Worm (Caenorhabditis elegans) whole organism, L3 larva: ENCODE results near the gene C09B7.2.

Source experiments
- R02D3.7 ChIP-seq: fragments of 150-350 bp; optimal IDR thresholded peaks from 2 replicates; lab custom pipeline; 2014; ENCODE audit warnings: missing biosample characterization, missing genetic modification characterization
- ZK546.5 ChIP-seq: sonication (generic microtip); optimal IDR thresholded peaks from 2 replicates; lab custom pipeline; 2017; ENCODE audit warnings: missing biosample characterization, missing genetic modification characterization
- aly-2 ChIP-seq: fragments of 150-350 bp; optimal IDR thresholded peaks from 2 replicates; lab custom pipeline; 2014; ENCODE audit warnings: missing biosample characterization, missing genetic modification characterization
- ama-1 ChIP-seq: fragments of 150-350 bp; optimal IDR thresholded peaks from 2 replicates; lab custom pipeline; 2018
- ceh-16 ChIP-seq: sonication (generic microtip); optimal IDR thresholded peaks from 2 replicates; lab custom pipeline; 2017; ENCODE audit warnings: missing biosample characterization, missing genetic modification characterization
- ceh-82 ChIP-seq: fragments of 150-350 bp; optimal IDR thresholded peaks from 2 replicates; lab custom pipeline; 2014; ENCODE audit warnings: missing biosample characterization, missing genetic modification characterization
- ceh-9 ChIP-seq: sonication (generic microtip); optimal IDR thresholded peaks from 2 replicates; lab custom pipeline; 2018; ENCODE audit warnings: missing biosample characterization, missing genetic modification characterization
- daf-12 ChIP-seq: fragments of 150-350 bp; optimal IDR thresholded peaks from 2 replicates; lab custom pipeline; 2014; ENCODE audit warnings: missing biosample characterization, missing genetic modification reagents, missing genetic modification characterization
- egl-27 ChIP-seq: sonication (generic microtip); optimal IDR thresholded peaks from 4 replicates; lab custom pipeline; 2017; ENCODE audit warnings: missing biosample characterization, missing genetic modification reagents, missing genetic modification characterization
- egl-5 ChIP-seq: fragments of 150-350 bp; optimal IDR thresholded peaks from 2 replicates; lab custom pipeline; 2017; ENCODE audit warnings: missing biosample characterization, missing genetic modification reagents, missing genetic modification characterization, inconsistent platforms
- elt-1 ChIP-seq: fragments of 150-350 bp; optimal IDR thresholded peaks from 2 replicates; lab custom pipeline; 2014; ENCODE audit warnings: missing biosample characterization, missing genetic modification characterization
- fkh-10 ChIP-seq: sonication (generic microtip); optimal IDR thresholded peaks from 2 replicates; lab custom pipeline; 2017; ENCODE audit warnings: missing biosample characterization, missing genetic modification reagents, missing genetic modification characterization
- fkh-2 ChIP-seq: fragments of 150-350 bp; optimal IDR thresholded peaks from 2 replicates; lab custom pipeline; 2014; ENCODE audit warnings: missing biosample characterization, missing genetic modification reagents, missing genetic modification characterization
- fos-1 ChIP-seq: fragments of 150-350 bp; optimal IDR thresholded peaks from 2 replicates; lab custom pipeline; 2014; ENCODE audit warnings: missing biosample characterization, missing genetic modification characterization
- hmg-11 ChIP-seq: sonication (generic microtip); optimal IDR thresholded peaks from 2 replicates; lab custom pipeline; 2016; ENCODE audit warnings: missing genetic modification characterization, missing compliant biosample characterization
- jun-1 ChIP-seq: fragments of 150-350 bp; optimal IDR thresholded peaks from 2 replicates; lab custom pipeline; 2014; ENCODE audit warnings: missing biosample characterization, missing genetic modification reagents, missing genetic modification characterization
- lin-39 ChIP-seq: fragments of 150-350 bp; optimal IDR thresholded peaks from 2 replicates; lab custom pipeline; 2018; ENCODE audit warnings: missing biosample characterization, missing genetic modification reagents, missing genetic modification characterization
- lsy-12 ChIP-seq: sonication (generic microtip); optimal IDR thresholded peaks from 2 replicates; lab custom pipeline; 2016; ENCODE audit warnings: mild to moderate bottlenecking, missing genetic modification characterization, missing compliant biosample characterization
- mdl-1 ChIP-seq: fragments of 150-350 bp; optimal IDR thresholded peaks from 2 replicates; lab custom pipeline; 2014; ENCODE audit warnings: missing biosample characterization, missing genetic modification characterization
- nhr-23 ChIP-seq: fragments of 150-350 bp; optimal IDR thresholded peaks from 2 replicates; lab custom pipeline; 2014; ENCODE audit warnings: missing biosample characterization, missing genetic modification reagents, missing genetic modification characterization
- nhr-237 ChIP-seq: fragments of 150-350 bp; optimal IDR thresholded peaks from 2 replicates; lab custom pipeline; 2014; ENCODE audit warnings: missing biosample characterization, missing genetic modification characterization
- nhr-25 ChIP-seq: sonication (generic microtip); optimal IDR thresholded peaks from 2 replicates; lab custom pipeline; 2017; ENCODE audit warnings: missing biosample characterization, missing genetic modification characterization
- nhr-43 ChIP-seq: sonication (generic microtip); optimal IDR thresholded peaks from 2 replicates; lab custom pipeline; 2016; ENCODE audit warnings: mild to moderate bottlenecking, missing genetic modification characterization, missing compliant biosample characterization; ENCODE audit not compliant: poor library complexity, severe bottlenecking
- nhr-77 ChIP-seq: fragments of 150-350 bp; optimal IDR thresholded peaks from 2 replicates; lab custom pipeline; 2014; ENCODE audit warnings: missing biosample characterization, missing genetic modification characterization
- pha-4 ChIP-seq: fragments of 150-350 bp; optimal IDR thresholded peaks from 2 replicates; lab custom pipeline; 2014; ENCODE audit warnings: missing biosample characterization, missing genetic modification reagents, missing genetic modification characterization
- pqm-1 ChIP-seq: fragments of 150-350 bp; optimal IDR thresholded peaks from 2 replicates; lab custom pipeline; 2017; ENCODE audit warnings: missing biosample characterization, missing genetic modification characterization, inconsistent platforms
- sea-2 ChIP-seq: fragments of 150-350 bp; sonication (generic microtip); optimal IDR thresholded peaks from 4 replicates; lab custom pipeline; 2014; ENCODE audit warnings: missing biosample characterization, missing genetic modification reagents, missing genetic modification characterization
- skn-1 ChIP-seq: fragments of 150-350 bp; optimal IDR thresholded peaks from 2 replicates; lab custom pipeline; 2014; ENCODE audit warnings: missing biosample characterization, missing genetic modification characterization
- snpc-4 ChIP-seq: fragments of 150-350 bp; optimal IDR thresholded peaks from 2 replicates; lab custom pipeline; 2014; ENCODE audit warnings: missing biosample characterization, missing genetic modification characterization
- unc-39 ChIP-seq: sonication (generic microtip); optimal IDR thresholded peaks from 4 replicates; lab custom pipeline; 2017; ENCODE audit warnings: missing biosample characterization, missing genetic modification characterization
- unc-62 ChIP-seq: fragments of 150-350 bp; sonication (generic microtip); optimal IDR thresholded peaks from 4 replicates; lab custom pipeline; 2014; ENCODE audit warnings: missing biosample characterization, missing genetic modification reagents, missing genetic modification characterization
- ztf-11 ChIP-seq: fragments of 150-350 bp; optimal IDR thresholded peaks from 2 replicates; lab custom pipeline; 2014; ENCODE audit warnings: missing biosample characterization, missing genetic modification characterization

C09B7.2 gene

ce11 chrX:2703887-2704286 lies 36.0 kb downstream of the C09B7.2 start (continued):
- TF ChIP-seq fkh-2 (tag; lab: Kevin White, UChicago) (no peak), nhr-43 (no peak), nhr-77 (tag; lab: Kevin White, UChicago) (no peak), egl-27 (tag; lab: Kevin White, UChicago) (no peak), fos-1 (tag; lab: Kevin White, UChicago) (no peak), nhr-25 (tag; lab: Kevin White, UChicago) (peak; percentile 75), nhr-237 (tag; lab: Kevin White, UChicago) (no peak), ZK546.5 (tag; lab: Kevin White, UChicago) (no peak)
- TF ChIP-seq, all 47 proteins: peak for 5

DNA sequence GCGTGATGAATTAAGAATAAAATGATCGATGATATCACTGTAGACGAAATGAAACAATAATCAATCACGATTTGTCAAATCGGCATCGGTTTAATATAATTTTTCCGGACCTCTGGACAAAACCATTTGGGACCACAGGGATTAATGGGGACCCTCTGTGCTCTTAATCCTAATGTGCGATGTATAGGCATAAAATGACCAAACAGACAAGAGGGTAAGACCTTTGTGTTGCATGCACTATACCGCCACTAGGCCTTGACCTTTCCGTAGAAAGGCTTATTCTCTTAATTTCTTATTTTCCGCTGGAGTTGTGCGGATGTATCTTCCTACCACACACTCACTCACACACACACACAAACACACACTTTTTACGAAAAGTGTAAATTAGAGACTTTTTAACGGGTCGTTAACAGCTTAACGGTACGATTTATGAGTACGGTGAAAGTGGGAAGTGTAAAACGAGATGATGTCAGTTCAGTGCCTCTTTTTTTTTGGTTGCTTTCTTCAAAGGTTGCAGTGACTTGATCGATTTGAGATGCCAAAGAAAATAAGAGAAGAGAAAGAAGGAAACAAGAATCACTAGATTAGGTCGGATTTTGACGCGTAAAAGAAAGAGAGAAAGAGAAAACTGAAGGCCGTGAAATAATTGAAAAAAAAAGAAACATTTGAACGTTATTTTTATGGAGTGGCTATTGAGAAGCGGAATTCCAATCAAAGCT lies 37.0 kb downstream of the C09B7.2 start:
- TF ChIP-seq lsy-12 (tag; lab: Kevin White, UChicago) (no peak), nhr-25 (tag; lab: Kevin White, UChicago) (peak; percentile 83)
- TF ChIP-seq, all 47 proteins: peak for 1

DNA sequence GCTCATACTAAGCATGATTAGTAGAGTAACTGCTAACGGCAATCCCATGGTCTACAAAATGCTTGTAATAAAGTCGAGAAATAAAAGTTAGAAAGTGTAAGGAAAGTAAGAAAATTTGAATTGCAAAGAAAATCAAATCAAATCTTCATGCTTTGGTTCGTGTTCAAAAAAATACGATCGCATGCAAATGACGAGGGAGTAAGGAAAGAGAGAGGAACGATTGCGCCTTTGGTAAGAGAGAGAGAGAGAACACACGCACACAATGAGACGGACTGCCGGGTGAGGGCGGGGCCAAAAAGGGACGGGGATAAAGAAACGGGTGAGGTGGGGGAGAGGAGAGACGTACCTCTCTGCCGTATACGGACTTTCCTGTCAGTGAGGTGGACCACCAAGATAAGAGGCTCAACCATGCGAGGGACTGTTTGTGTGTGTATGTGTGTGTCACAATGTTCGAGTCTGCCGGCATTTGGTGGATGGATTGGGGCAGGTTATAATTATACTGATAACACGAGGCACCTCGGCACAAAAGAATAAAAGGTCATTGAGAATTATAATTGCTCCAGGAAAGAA lies 38.0 kb downstream of the C09B7.2 start, which contains the start of gene igcm-3:
Gene igcm-3 (minus strand): TSS at position 51 of the 570 bp plus-strand sequence.
- no peak for TF ChIP-seq ama-1

- TF ChIP-seq ztf-11 (no peak), pqm-1 (tag; lab: Kevin White, UChicago) (no peak), R02D3.7 (tag; lab: Kevin White, UChicago) (no peak), ama-1 (no peak), pha-4 (tag; lab: Kevin White, UChicago) (no peak), fkh-10 (GFP tag; lab: Kevin White, UChicago) (no peak), hmg-11 (tag; lab: Kevin White, UChicago) (no peak), nhr-25 (tag; lab: Kevin White, UChicago) (no peak), egl-5 (no peak), ceh-9 (tag; lab: Kevin White, UChicago) (no peak), skn-1 (tag; lab: Kevin White, UChicago) (no peak), egl-27 (tag; lab: Kevin White, UChicago) (no peak), aly-2 (tag; lab: Kevin White, UChicago) (no peak), unc-62 (no peak), fkh-2 (tag; lab: Kevin White, UChicago) (no peak), ceh-82 (tag; lab: Kevin White, UChicago) (no peak)
Observed at ce11 chrX:2707480-2708015, 39.6 kb downstream of the C09B7.2 start.

- no peak for TF ChIP-seq ztf-11
- TF ChIP-seq nhr-25 (tag; lab: Kevin White, UChicago): peak; percentile 32
- peak; percentile 40 for TF ChIP-seq elt-1 (tag; lab: Kevin White, UChicago)
- TF ChIP-seq jun-1: no peak
- TF ChIP-seq lin-39: no peak
- no peak for TF ChIP-seq snpc-4 (tag; lab: Kevin White, UChicago)
- TF ChIP-seq pha-4 (tag; lab: Kevin White, UChicago): no peak
- no peak for TF ChIP-seq unc-39 (tag; lab: Kevin White, UChicago)
- TF ChIP-seq nhr-23 (tag; lab: Kevin White, UChicago): peak; percentile 4
- no peak for TF ChIP-seq mdl-1 (tag; lab: Kevin White, UChicago)
Observed at ce11 chrX:2709183-2709582, 41.3 kb downstream of the C09B7.2 start.

ce11 chrX:2712984-2713383 lies 45.1 kb downstream of the C09B7.2 start:
- TF ChIP-seq sea-2 (no peak), elt-1 (tag; lab: Kevin White, UChicago) (peak; percentile 84), nhr-23 (tag; lab: Kevin White, UChicago) (peak; percentile 68), hmg-11 (tag; lab: Kevin White, UChicago) (no peak), ceh-16 (no peak), nhr-25 (tag; lab: Kevin White, UChicago) (peak; percentile 42), pha-4 (tag; lab: Kevin White, UChicago) (no peak), daf-12 (tag; lab: Kevin White, UChicago) (no peak)
